Worm (Caenorhabditis elegans): ENCODE measurements around the gene C40A11.7.
A peak's percentile ranks its signal among the peaks of the same experiment; 100 is the strongest.

C40A11.7 gene

ce11 chrII:2195541-2195940 is 45.2 kb upstream of the C40A11.7 start (continued):
- TF ChIP-seq nhr-76 (tag; optimal IDR thresholded peaks at IDR 0.05) (no peak), zag-1 (tag; optimal IDR thresholded peaks at IDR 0.05) (peak; percentile 39), F16B12.6 (tag; optimal IDR thresholded peaks at IDR 0.05) (peak; percentile 41), snu-23 (GFP tag; optimal IDR thresholded peaks at IDR 0.05) (peak; percentile 54), ceh-63 (GFP tag; optimal IDR thresholded peaks at IDR 0.05) (no peak), blmp-1 (tag; optimal IDR thresholded peaks at IDR 0.05) (peak; percentile 39), elt-3 (tag; optimal IDR thresholded peaks at IDR 0.05) (no peak)

- no peak for TF ChIP-seq lir-3 (tag; optimal IDR thresholded peaks at IDR 0.05; ENCODE audit: poor library complexity)
- TF ChIP-seq elt-2 (tag; optimal IDR thresholded peaks at IDR 0.05): no peak
- TF ChIP-seq efl-3 (GFP tag; optimal IDR thresholded peaks at IDR 0.05): no peak
- no peak for TF ChIP-seq ztf-4 (tag; optimal IDR thresholded peaks at IDR 0.05)
- TF ChIP-seq snpc-4 (tag; optimal IDR thresholded peaks at IDR 0.05): no peak
- no peak for TF ChIP-seq sox-4 (tag; optimal IDR thresholded peaks at IDR 0.05)
- TF ChIP-seq unc-30 (tag; optimal IDR thresholded peaks at IDR 0.05): no peak
- TF ChIP-seq lin-35 (GFP tag; optimal IDR thresholded peaks at IDR 0.05): no peak
Observed at ce11 chrII:2192267-2192666, 41.9 kb upstream of the C40A11.7 start.

- TF ChIP-seq vab-15 (tag; optimal IDR thresholded peaks at IDR 0.05): no peak
- TF ChIP-seq unc-86 (tag; optimal IDR thresholded peaks at IDR 0.05): peak; percentile 1
- peak; percentile 70 for TF ChIP-seq lin-14 (GFP tag; optimal IDR thresholded peaks at IDR 0.05)
- TF ChIP-seq ztf-4 (tag; optimal IDR thresholded peaks at IDR 0.05): no peak
- no peak for TF ChIP-seq unc-98 (GFP tag; IDR thresholded peaks at IDR 0.05)
Observed at ce11 chrII:2191383-2191782, 41.0 kb upstream of the C40A11.7 start.

ce11 chrII:2190522-2190921 is 40.1 kb upstream of the C40A11.7 start:
- TF ChIP-seq lin-14 (GFP tag; optimal IDR thresholded peaks at IDR 0.05) (peak; percentile 19), elt-2 (tag; optimal IDR thresholded peaks at IDR 0.05) (no peak), efl-1 (optimal IDR thresholded peaks at IDR 0.05) (no peak), efl-1 (GFP tag; optimal IDR thresholded peaks at IDR 0.05 in 1 of 2) (peak in 1 of 2 experiments; percentile 82)

- TF ChIP-seq lin-14 (GFP tag; optimal IDR thresholded peaks at IDR 0.05): peak; percentile 21
- no peak for TF ChIP-seq lin-13 (GFP tag; optimal IDR thresholded peaks at IDR 0.05)
Observed at ce11 chrII:2189357-2189756, 39.0 kb upstream of the C40A11.7 start, which contains the start of gene mtq-2. Gene mtq-2 (minus strand): TSS chrII:2189457.

- TF ChIP-seq lsy-2 (tag; optimal IDR thresholded peaks at IDR 0.05) (peak in 1 of 2 experiments; percentile 30), pqm-1 (tag; optimal IDR thresholded peaks at IDR 0.05) (no peak)
Observed at ce11 chrII:2186730-2187129, 36.3 kb upstream of the C40A11.7 start.

- TF ChIP-seq C04F5.9 (tag; optimal IDR thresholded peaks at IDR 0.05): no peak
- TF ChIP-seq elt-2 (tag; optimal IDR thresholded peaks at IDR 0.05): peak; percentile 42
- no peak for TF ChIP-seq lir-3 (tag; optimal IDR thresholded peaks at IDR 0.05; ENCODE audit: poor library complexity)
Observed at ce11 chrII:2186329-2186728, 35.9 kb upstream of the C40A11.7 start, which contains the start of gene gba-2. Gene gba-2 (minus strand): TSS chrII:2186434.

ce11 chrII:2177735-2178134 is 27.4 kb upstream of the C40A11.7 start:
- TF ChIP-seq egl-13 (tag; optimal IDR thresholded peaks at IDR 0.05): no peak
- TF ChIP-seq lin-39 (tag; optimal IDR thresholded peaks at IDR 0.05): no peak
- TF ChIP-seq C34B4.2 (tag; optimal IDR thresholded peaks at IDR 0.05): no peak
- TF ChIP-seq Y116A8C.19 (tag; optimal IDR thresholded peaks at IDR 0.05; ENCODE audit: borderline replicate concordance): no peak
- no peak for TF ChIP-seq irx-1 (tag; optimal IDR thresholded peaks at IDR 0.05)
- TF ChIP-seq tbx-2 (tag; optimal IDR thresholded peaks at IDR 0.05): no peak
- TF ChIP-seq fkh-8 (tag; optimal IDR thresholded peaks at IDR 0.05): no peak
- TF ChIP-seq ceh-90 (tag; optimal IDR thresholded peaks at IDR 0.05): no peak
- no peak for TF ChIP-seq mab-9 (GFP tag; IDR thresholded peaks at IDR 0.05)
- TF ChIP-seq nhr-28 (tag; optimal IDR thresholded peaks at IDR 0.05): no peak
- TF ChIP-seq fkh-10 (GFP tag; optimal IDR thresholded peaks at IDR 0.05): no peak
